Worm (Caenorhabditis elegans): Measurements from ENCODE around the gene C05D11.1.

DNA sequence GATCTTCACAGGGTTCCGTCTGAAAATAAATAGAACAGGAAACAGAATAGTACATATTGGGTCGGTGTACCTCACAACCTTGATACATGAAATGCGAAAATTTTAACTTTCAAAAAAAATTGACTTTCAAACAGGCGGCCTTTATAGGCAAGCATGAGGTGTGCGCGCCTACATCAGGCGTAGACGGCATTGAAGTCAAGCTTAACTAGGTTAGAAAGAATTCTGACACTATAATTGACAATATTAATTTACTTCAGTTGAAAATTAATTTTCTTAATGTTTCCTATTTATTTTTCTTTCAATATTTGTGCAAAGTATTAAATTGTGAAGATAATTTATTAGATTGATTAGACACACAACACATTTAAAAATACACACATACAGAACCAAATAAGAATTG, 24.5 kb upstream of the C05D11.1 start, which contains the start of gene C05D11.5:
- TF ChIP-seq unc-86 (tag; optimal IDR thresholded peaks at IDR 0.05) (no peak), tbx-2 (tag; optimal IDR thresholded peaks at IDR 0.05) (no peak), madf-2 (tag; optimal IDR thresholded peaks at IDR 0.05) (no peak), pha-4 (tag; optimal IDR thresholded peaks at IDR 0.05) (no peak), dmd-4 (tag; optimal IDR thresholded peaks at IDR 0.05; ENCODE audit: borderline replicate concordance) (no peak), nhr-11 (tag; optimal IDR thresholded peaks at IDR 0.05) (no peak), ceh-45 (GFP tag; IDR thresholded peaks at IDR 0.05) (no peak), dve-1 (tag; optimal IDR thresholded peaks at IDR 0.05) (no peak), pha-2 (tag; optimal IDR thresholded peaks at IDR 0.05) (no peak), ets-4 (tag; optimal IDR thresholded peaks at IDR 0.05) (no peak), sox-4 (tag; optimal IDR thresholded peaks at IDR 0.05) (no peak)
